Worm (Caenorhabditis elegans) whole organism, young adult: Measurements from ENCODE around the gene ins-10.
A peak's percentile ranks its signal among the peaks of the same experiment; 100 is the strongest.
"Not testable (repeated sequence)": the region's sequence is repeated elsewhere in the genome, so short reads cannot be mapped to it uniquely, and the experiment has no call there.

Experiments used
- C17E4.6 ChIP-seq: fragments of 200-800 bp; sonication (Bioruptor generic); IDR thresholded peaks from 2 replicates; pipeline ENCODE4 v1.3.6; 2022; ENCODE audit warnings: missing genetic modification reagents, missing genetic modification characterization, missing compliant biosample characterization
- dox-1 ChIP-seq: fragments of 200-800 bp; sonication (Bioruptor generic); IDR thresholded peaks from 2 replicates; pipeline ENCODE4 v1.3.6; 2022; ENCODE audit warnings: missing genetic modification reagents, missing genetic modification characterization, missing compliant biosample characterization
- mel-28 ChIP-seq: sonication (generic microtip); optimal IDR thresholded peaks from 2 replicates; lab custom pipeline; 2016; ENCODE audit warnings: borderline replicate concordance, mild to moderate bottlenecking, missing genetic modification characterization, missing compliant biosample characterization
- nfyb-1 ChIP-seq: fragments of 200-800 bp; sonication (Bioruptor generic); IDR thresholded peaks from 2 replicates; pipeline ENCODE4 v1.3.6; 2022; ENCODE audit warnings: missing genetic modification reagents, missing genetic modification characterization, missing compliant biosample characterization
- ztf-6 ChIP-seq: fragments of 200-800 bp; sonication (Bioruptor generic); IDR thresholded peaks from 2 replicates; pipeline ENCODE4 v1.3.6; 2022; ENCODE audit warnings: missing genetic modification reagents, missing genetic modification characterization, missing compliant biosample characterization

- TF ChIP-seq nfyb-1 (GFP tag; lab: Robert Waterston, UW) (peak; percentile 97), C17E4.6 (GFP tag; lab: Robert Waterston, UW) (peak; percentile 85), dox-1 (GFP tag; lab: Robert Waterston, UW) (peak; percentile 98), ztf-6 (GFP tag; lab: Robert Waterston, UW) (peak; percentile 91)
- TF ChIP-seq mel-28 (tag; lab: Kevin White, UChicago), result not testable (repeated sequence)
Observed at ce11 chrV:14055097-14055496, 21.3 kb downstream of the ins-10 start.
